Fruit fly (Drosophila melanogaster): ENCODE measurements around the gene CG42460.

The CG42460 gene

dm6 chr2L:3437068-3437467, 48.8 kb upstream of the CG42460 start (continued):
- TF ChIP-seq CG4404 (GFP tag; IDR thresholded peaks at IDR 0.05) (no peak), Taf1 (GFP tag; IDR thresholded peaks at IDR 0.05) (no peak), lola (GFP tag; optimal IDR thresholded peaks at IDR 0.05) (no peak), nom (GFP tag; optimal IDR thresholded peaks at IDR 0.05) (no peak), CG12155 (GFP tag; optimal IDR thresholded peaks at IDR 0.05) (no peak), Jarid2 (GFP tag; optimal IDR thresholded peaks at IDR 0.05) (no peak), CG6813 (GFP tag; optimal IDR thresholded peaks at IDR 0.05) (peak; percentile 49), gsb (GFP tag; IDR thresholded peaks at IDR 0.05) (no peak), Sox100B (GFP tag; optimal IDR thresholded peaks at IDR 0.05) (peak; percentile 67), CG7357 (GFP tag; IDR thresholded peaks at IDR 0.05) (no peak), Hsf (GFP tag; optimal IDR thresholded peaks at IDR 0.05) (no peak), sug (tag; optimal IDR thresholded peaks at IDR 0.05) (no peak), Dref (GFP tag; IDR thresholded peaks at IDR 0.05) (no peak), CG11723 (GFP tag; optimal IDR thresholded peaks at IDR 0.05) (no peak), CG1529 (GFP tag; optimal IDR thresholded peaks at IDR 0.05) (peak; percentile 40), CG32772 (GFP tag; IDR thresholded peaks at IDR 0.05) (no peak), trem (tag; optimal IDR thresholded peaks at IDR 0.05) (peak; percentile 36), Doc2 (GFP tag; IDR thresholded peaks at IDR 0.05) (no peak), otp (GFP tag; IDR thresholded peaks at IDR 0.05) (peak; percentile 66; the same call in 1 of the 3 replicates), CG7963 (GFP tag; IDR thresholded peaks at IDR 0.05; ENCODE audit: partially characterized antibody) (no peak), Scr (GFP tag; IDR thresholded peaks at IDR 0.05; ENCODE audit: partially characterized antibody) (no peak), CG10366 (GFP tag; IDR thresholded peaks at IDR 0.05) (peak; percentile 59), tin (GFP tag; optimal IDR thresholded peaks at IDR 0.05) (peak; percentile 3), slbo (GFP tag; IDR thresholded peaks at IDR 0.05) (no peak), CG10267 (tag; optimal IDR thresholded peaks at IDR 0.05) (peak; percentile 59), CG11695 (GFP tag; IDR thresholded peaks at IDR 0.05) (peak; percentile 49; the same call in 1 of the 3 replicates), CG31388 (GFP tag; optimal IDR thresholded peaks at IDR 0.05) (no peak), cato (GFP tag; optimal IDR thresholded peaks at IDR 0.05; ENCODE audit: borderline replicate concordance) (peak; percentile 3), Sin3A (optimal IDR thresholded peaks at IDR 0.05) (no peak), grn (GFP tag; optimal IDR thresholded peaks at IDR 0.05) (no peak), Fer3 (tag; optimal IDR thresholded peaks at IDR 0.05) (peak; percentile 36), eve (GFP tag; optimal IDR thresholded peaks at IDR 0.05) (peak in 1 of 2 experiments; percentile 89), tna (GFP tag; IDR thresholded peaks at IDR 0.05; ENCODE audit: partially characterized antibody) (no peak), CG7786 (GFP tag; optimal IDR thresholded peaks at IDR 0.05) (no peak), Xbp1 (GFP tag; optimal IDR thresholded peaks at IDR 0.05) (peak; percentile 29), h (optimal IDR thresholded peaks at IDR 0.05) (no peak), dmrt11E (tag; optimal IDR thresholded peaks at IDR 0.05) (peak; percentile 34), sc (optimal IDR thresholded peaks at IDR 0.05) (no peak), sc (GFP tag; optimal IDR thresholded peaks at IDR 0.05) (no peak), lbe (GFP tag; optimal IDR thresholded peaks at IDR 0.05) (peak; percentile 28), HLH54F (GFP tag; optimal IDR thresholded peaks at IDR 0.05) (no peak), Dfd (GFP tag; optimal IDR thresholded peaks at IDR 0.05) (no peak), inv (GFP tag; IDR thresholded peaks at IDR 0.05; ENCODE audit: partially characterized antibody) (no peak), CG11696 (GFP tag; IDR thresholded peaks at IDR 0.05) (no peak), CG2199 (GFP tag; IDR thresholded peaks at IDR 0.05) (no peak), CG9609 (GFP tag; optimal IDR thresholded peaks at IDR 0.05) (peak; percentile 11), CG11504 (tag; optimal IDR thresholded peaks at IDR 0.05) (peak; percentile 77), CG3065 (GFP tag; optimal IDR thresholded peaks at IDR 0.05) (no peak), prd (optimal IDR thresholded peaks at IDR 0.05) (no peak), prd (GFP tag; IDR thresholded peaks at IDR 0.05) (peak; percentile 69), Ets65A (GFP tag) (peak; percentile 31), Myb (GFP tag; optimal IDR thresholded peaks at IDR 0.05) (no peak), CG6791 (GFP tag; IDR thresholded peaks at IDR 0.05; ENCODE audit: partially characterized antibody) (no peak)
